Fruit fly (Drosophila melanogaster): ENCODE measurements around the gene Usp47.

Usp47 gene

DNA sequence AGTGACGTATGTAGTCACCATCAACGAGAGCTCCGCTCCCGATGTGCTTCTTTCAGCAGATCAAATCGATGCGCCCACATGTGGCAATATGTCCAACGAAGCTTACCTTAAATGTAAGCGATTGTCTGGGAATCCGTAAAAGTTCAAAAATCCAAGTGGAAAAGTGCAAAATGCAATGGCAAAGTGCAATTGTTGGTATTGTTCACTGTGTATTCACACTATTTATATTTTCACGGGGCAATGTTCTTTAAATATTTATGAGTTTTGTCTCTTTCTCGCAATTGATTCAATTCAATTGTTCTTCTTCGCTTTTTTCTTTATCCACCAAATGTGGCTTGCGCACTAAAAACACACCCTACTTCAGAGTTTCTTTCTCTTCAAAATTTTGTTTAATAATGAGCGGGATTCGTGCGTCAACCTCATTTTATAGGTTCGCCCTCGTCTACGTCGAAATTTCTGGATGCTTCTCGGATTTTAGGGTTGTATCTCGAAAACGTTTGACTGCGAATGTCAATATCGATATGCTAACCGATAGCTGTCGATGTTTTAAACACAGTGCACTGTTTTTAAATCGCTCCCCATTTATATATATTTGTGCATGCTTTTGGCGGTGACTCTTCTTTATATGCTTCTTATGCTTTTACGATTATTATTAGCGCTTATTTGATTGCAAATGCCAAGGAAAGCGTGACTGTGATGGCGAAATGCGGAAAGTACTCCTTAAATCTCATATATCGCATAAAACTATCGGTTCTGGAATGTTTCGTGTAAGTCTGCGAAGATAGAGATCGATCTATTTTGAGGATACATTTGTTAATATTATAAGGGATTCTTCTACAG lies 813 bp upstream of the Usp47 start, which contains the start of gene DnaJ-1:
Gene DnaJ-1, minus strand, starts transcription at position 450 of the 840 bp plus-strand sequence.
- TF ChIP-seq Eip93F (GFP tag; optimal IDR thresholded peaks at IDR 0.05) (no peak), Smox (GFP tag; optimal IDR thresholded peaks at IDR 0.05) (no peak), CG6163 (GFP tag; IDR thresholded peaks at IDR 0.05) (no peak), fd85E (GFP tag; optimal IDR thresholded peaks at IDR 0.05) (no peak), Eip78C (GFP tag) (peak; percentile 83), CG6808 (GFP tag; optimal IDR thresholded peaks at IDR 0.05) (peak; percentile 55), CG9139 (GFP tag; optimal IDR thresholded peaks at IDR 0.05) (peak; percentile 52), vri (GFP tag; optimal IDR thresholded peaks at IDR 0.05) (peak; percentile 64), Ets96B (tag; optimal IDR thresholded peaks at IDR 0.05) (no peak), svp (GFP tag) (peak; percentile 75), lz (GFP tag; optimal IDR thresholded peaks at IDR 0.05) (peak; percentile 6), cyc (GFP tag; optimal IDR thresholded peaks at IDR 0.05) (no peak), Sox15 (GFP tag; optimal IDR thresholded peaks at IDR 0.05) (no peak), Ets21C (GFP tag; optimal IDR thresholded peaks at IDR 0.05) (no peak), dsx (GFP tag; optimal IDR thresholded peaks at IDR 0.05; ENCODE audit: poor library complexity, severe bottlenecking) (peak; percentile 64), CG31627 (GFP tag; optimal IDR thresholded peaks at IDR 0.05) (peak; percentile 37), CG10631 (GFP tag; optimal IDR thresholded peaks at IDR 0.05) (peak; percentile 18), OdsH (GFP tag; optimal IDR thresholded peaks at IDR 0.05) (no peak), eg (GFP tag; IDR thresholded peaks at IDR 0.05) (peak; percentile 33; the same call in 1 of the 3 replicates), CG11762 (GFP tag; optimal IDR thresholded peaks at IDR 0.05; ENCODE audit: insufficient read depth) (no peak), CG8319 (GFP tag; optimal IDR thresholded peaks at IDR 0.05) (no peak), CG4318 (GFP tag; optimal IDR thresholded peaks at IDR 0.05) (no peak), CG16779 (tag; optimal IDR thresholded peaks at IDR 0.05) (peak; percentile 52), Hr4 (GFP tag; optimal IDR thresholded peaks at IDR 0.05) (no peak), CG6276 (GFP tag; optimal IDR thresholded peaks at IDR 0.05) (no peak), acj6 (GFP tag; optimal IDR thresholded peaks at IDR 0.05) (no peak), Sox102F (GFP tag; optimal IDR thresholded peaks at IDR 0.05) (peak; percentile 54), Blimp-1 (GFP tag; optimal IDR thresholded peaks at IDR 0.05) (no peak), achi (GFP tag; optimal IDR thresholded peaks at IDR 0.05) (peak; percentile 15), CG8119 (GFP tag; IDR thresholded peaks at IDR 0.05) (no peak), CG11902 (GFP tag; optimal IDR thresholded peaks at IDR 0.05) (no peak), CG3919 (GFP tag; optimal IDR thresholded peaks at IDR 0.05) (no peak), CG7368 (GFP tag; optimal IDR thresholded peaks at IDR 0.05) (no peak), net (GFP tag; optimal IDR thresholded peaks at IDR 0.05) (no peak), dac (GFP tag; optimal IDR thresholded peaks at IDR 0.05) (no peak), CG11294 (GFP tag; IDR thresholded peaks at IDR 0.05) (no peak), topi (GFP tag; optimal IDR thresholded peaks at IDR 0.05) (peak; percentile 38), CG34406 (GFP tag; optimal IDR thresholded peaks at IDR 0.05) (no peak), Eip75B (GFP tag; optimal IDR thresholded peaks at IDR 0.05) (peak; percentile 36), Gug (GFP tag; IDR thresholded peaks at IDR 0.05) (no peak), Lpt (GFP tag; optimal IDR thresholded peaks at IDR 0.05) (no peak), esn (GFP tag; optimal IDR thresholded peaks at IDR 0.05) (peak; percentile 29), CG3032 (tag; optimal IDR thresholded peaks at IDR 0.05) (no peak), fkh (GFP tag; optimal IDR thresholded peaks at IDR 0.05) (peak; percentile 31), salr (GFP tag; optimal IDR thresholded peaks at IDR 0.05) (no peak), CG32006 (GFP tag; optimal IDR thresholded peaks at IDR 0.05) (no peak), CG6792 (GFP tag; optimal IDR thresholded peaks at IDR 0.05) (peak; percentile 18), Hr38 (GFP tag; optimal IDR thresholded peaks at IDR 0.05) (no peak), Hr39 (GFP tag; optimal IDR thresholded peaks at IDR 0.05) (no peak), spab (GFP tag; optimal IDR thresholded peaks at IDR 0.05) (no peak), fd59A (GFP tag; optimal IDR thresholded peaks at IDR 0.05) (no peak)

Data from whole organism, prepupa.